Fruit fly (Drosophila melanogaster) whole organism, embryonic: ENCODE measurements around the gene AhcyL1.

Source experiments
- Bteb2 ChIP-seq: fragments of 200-800 bp; sonication (Bioruptor generic); optimal IDR thresholded peaks from 2 replicates; lab custom pipeline; 2016; ENCODE audit warnings: missing biosample characterization, missing genetic modification characterization
- CG10147 ChIP-seq: fragments of 200-800 bp; sonication (Bioruptor generic); optimal IDR thresholded peaks from 2 replicates; lab custom pipeline; 2019; ENCODE audit warnings: missing biosample characterization, mild to moderate bottlenecking, missing genetic modification characterization, moderate library complexity
- CG11085 ChIP-seq: fragments of 200-800 bp; sonication (Bioruptor generic); IDR thresholded peaks from 2 replicates; pipeline ENCODE4 v1.3.6; 2022; ENCODE audit warnings: missing biosample characterization, missing genetic modification characterization
- CG11560 ChIP-seq: fragments of 200-800 bp; sonication (Bioruptor generic); IDR thresholded peaks from 3 replicates; pipeline ENCODE4 v1.3.6; 2022; ENCODE audit warnings: missing biosample characterization, missing genetic modification characterization
- CG6813 ChIP-seq: fragments of 200-800 bp; sonication (Bioruptor generic); optimal IDR thresholded peaks from 2 replicates; lab custom pipeline; 2017; ENCODE audit warnings: missing biosample characterization, missing genetic modification characterization, mild to moderate bottlenecking, moderate library complexity, missing genetic modification reagents
- CG7357 ChIP-seq: fragments of 200-800 bp; sonication (Bioruptor generic); IDR thresholded peaks from 3 replicates; pipeline ENCODE4 v1.3.6; 2022; ENCODE audit warnings: missing biosample characterization, missing genetic modification characterization
- CG8765 ChIP-seq: fragments of 200-800 bp; sonication (Bioruptor generic); IDR thresholded peaks from 2 replicates; pipeline ENCODE4 v1.3.6; 2022; ENCODE audit warnings: missing biosample characterization, missing genetic modification characterization
- D19B ChIP-seq: fragments of 200-800 bp; sonication (Bioruptor generic); optimal IDR thresholded peaks from 2 replicates; lab custom pipeline; 2017; ENCODE audit warnings: missing biosample characterization, mild to moderate bottlenecking, missing genetic modification characterization
- Hr78 ChIP-seq, 2 experiments: fragments of 200-800 bp in 1 of 2; fragments of >200 bp in 1 of 2; sonication (Bioruptor generic) in 1 of 2; optimal IDR thresholded peaks; 2 replicates each; lab custom pipeline; 2017 to 2019; ENCODE audit warnings: missing biosample characterization in 2 of 2, missing genetic modification characterization in 2 of 2, mild to moderate bottlenecking in 1 of 2, moderate library complexity in 1 of 2
- Xbp1 ChIP-seq: fragments of 200-800 bp; sonication (Bioruptor generic); optimal IDR thresholded peaks from 3 replicates; lab custom pipeline; 2016; ENCODE audit warnings: missing biosample characterization, mild to moderate bottlenecking, missing genetic modification characterization
- dati ChIP-seq: fragments of 200-800 bp; sonication (Bioruptor generic); IDR thresholded peaks from 2 replicates; pipeline ENCODE4 v1.3.6; 2022; ENCODE audit warnings: missing biosample characterization, missing genetic modification characterization
- lola ChIP-seq, 3 experiments: fragments of >200 bp in 2 of 3; fragments of 200-800 bp in 1 of 3; sonication (Bioruptor generic) in 1 of 3; optimal IDR thresholded peaks; 2 replicates each; lab custom pipeline; 2017 to 2019; ENCODE audit warnings: missing biosample characterization in 3 of 3, missing genetic modification characterization in 3 of 3, mild to moderate bottlenecking in 1 of 3, moderate library complexity in 1 of 3
- peb ChIP-seq: fragments of 200-800 bp; sonication (Bioruptor generic); IDR thresholded peaks from 2 replicates; pipeline ENCODE4 v1.3.6; 2022; ENCODE audit warnings: missing biosample characterization, missing genetic modification characterization
- sob ChIP-seq: fragments of 200-800 bp; sonication (Bioruptor generic); IDR thresholded peaks from 2 replicates; pipeline ENCODE4 v1.3.6; 2022; ENCODE audit warnings: missing biosample characterization, missing genetic modification characterization

DNA sequence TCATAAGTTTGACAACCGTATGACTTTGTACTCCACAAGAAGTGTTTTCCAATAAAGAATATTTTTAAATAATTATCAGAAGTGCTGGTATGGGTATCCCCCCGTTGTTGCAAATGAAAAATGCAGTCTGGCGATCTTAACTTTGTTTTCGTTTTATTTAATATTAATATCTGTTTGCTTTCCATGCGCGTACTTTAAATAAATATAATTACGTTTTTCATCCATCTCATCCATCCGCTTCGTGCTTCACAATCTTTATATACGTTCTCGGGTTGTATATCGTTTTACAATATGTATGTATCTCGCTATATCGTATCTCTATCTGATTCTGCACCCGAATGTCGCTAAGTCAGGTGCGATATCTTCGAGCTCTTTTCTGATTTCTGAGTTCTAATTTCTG, 13.8 kb upstream of the AhcyL1 start:
- TF ChIP-seq D19B (GFP tag; lab: Kevin White, UChicago) (no peak), Bteb2 (GFP tag; lab: Kevin White, UChicago) (no peak), dati (no peak), Xbp1 (GFP tag; lab: Kevin White, UChicago) (no peak), CG7357 (GFP tag; lab: Robert Waterston, UW) (no peak), peb (no peak), CG10147 (GFP tag; lab: Kevin White, UChicago) (no peak), Hr78 (GFP tag; optimal IDR thresholded peaks at IDR 0.05; lab: Kevin White, UChicago) (no peak), CG11560 (tag; lab: Robert Waterston, UW) (no peak), lola (GFP tag; optimal IDR thresholded peaks at IDR 0.05; lab: Kevin White, UChicago) (no peak), sob (GFP tag; lab: Robert Waterston, UW) (no peak), CG11085 (GFP tag; lab: Robert Waterston, UW) (no peak), CG6813 (GFP tag; lab: Kevin White, UChicago) (no peak), CG8765 (GFP tag; lab: Robert Waterston, UW) (no peak)
